Worm (Caenorhabditis elegans): ENCODE data around the gene W07G4.5.

DNA sequence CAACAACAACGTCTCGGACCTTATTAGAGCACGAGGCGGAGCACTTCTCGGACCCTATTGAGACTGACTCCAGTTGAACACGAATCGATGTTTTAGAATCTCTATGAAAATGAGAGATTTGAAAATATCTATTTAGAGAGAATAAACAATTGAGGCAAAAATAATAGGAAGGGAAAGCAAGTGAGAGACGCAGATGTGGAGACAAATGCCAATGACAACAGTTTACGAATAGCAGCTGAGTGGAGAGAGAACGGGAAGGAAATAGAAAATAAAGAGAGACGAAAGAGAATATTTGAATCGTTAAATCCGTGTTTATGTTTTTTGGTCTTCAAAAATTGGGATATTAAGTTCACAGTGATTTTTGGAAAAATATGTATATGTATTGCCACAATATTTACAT lies 37.9 kb upstream of the W07G4.5 start:
- no peak for TF ChIP-seq nfya-1 (tag; optimal IDR thresholded peaks at IDR 0.05; ENCODE audit: borderline replicate concordance, insufficient read depth)
- no peak for TF ChIP-seq Y95B8A.8 (GFP tag; IDR thresholded peaks at IDR 0.05)
